Worm (Caenorhabditis elegans) whole organism, young adult: ENCODE measurements around the gene Y61A9LA.12.

Source experiments
- B0261.1 ChIP-seq: sonication (generic microtip); optimal IDR thresholded peaks from 2 replicates; lab custom pipeline; 2016; ENCODE audit warnings: mild to moderate bottlenecking, missing genetic modification characterization, moderate library complexity, missing compliant biosample characterization
- B0336.3 ChIP-seq: fragments of 200-800 bp; sonication (Bioruptor generic); IDR thresholded peaks from 2 replicates; pipeline ENCODE4 v1.3.6; 2022; ENCODE audit warnings: missing genetic modification characterization, missing compliant biosample characterization
- F57A8.1 ChIP-seq: fragments of 200-800 bp; sonication (Bioruptor generic); optimal IDR thresholded peaks from 2 replicates; lab custom pipeline; 2018; ENCODE audit warnings: mild to moderate bottlenecking, missing genetic modification characterization, moderate library complexity, missing compliant biosample characterization
- Y67H2A.10 ChIP-seq: fragments of 200-800 bp; sonication (Bioruptor generic); conservative IDR thresholded peaks from 2 replicates; pipeline ENCODE4 v1.3.6; 2022; ENCODE audit warnings: missing genetic modification reagents, missing genetic modification characterization, missing compliant biosample characterization
- athp-1 ChIP-seq: sonication (generic microtip); optimal IDR thresholded peaks from 2 replicates; lab custom pipeline; 2017; ENCODE audit warnings: mild to moderate bottlenecking, missing genetic modification characterization, missing compliant biosample characterization
- attf-3 ChIP-seq: fragments of 200-800 bp; sonication (Bioruptor generic); conservative IDR thresholded peaks from 2 replicates; pipeline ENCODE4 v1.3.6; 2022; ENCODE audit warnings: missing genetic modification reagents, missing genetic modification characterization, missing compliant biosample characterization
- cebp-2 ChIP-seq: fragments of 200-800 bp; sonication (Bioruptor generic); IDR thresholded peaks from 2 replicates; pipeline ENCODE4 v1.3.6; 2022; ENCODE audit warnings: missing genetic modification characterization, missing compliant biosample characterization
- ceh-100 ChIP-seq: fragments of 200-800 bp; sonication (Bioruptor generic); IDR thresholded peaks from 2 replicates; pipeline ENCODE4 v1.3.6; 2022; ENCODE audit warnings: missing genetic modification reagents, missing genetic modification characterization, missing compliant biosample characterization
- ceh-40 ChIP-seq: fragments of 200-800 bp; sonication (Bioruptor generic); IDR thresholded peaks from 2 replicates; pipeline ENCODE4 v1.3.6; 2022; ENCODE audit warnings: missing genetic modification characterization, missing compliant biosample characterization
- ceh-58 ChIP-seq: fragments of 200-800 bp; sonication (Bioruptor generic); IDR thresholded peaks from 2 replicates; pipeline ENCODE4 v1.3.6; 2022; ENCODE audit warnings: missing genetic modification characterization, missing compliant biosample characterization
- ceh-79 ChIP-seq: sonication (generic microtip); optimal IDR thresholded peaks from 2 replicates; lab custom pipeline; 2017; ENCODE audit warnings: mild to moderate bottlenecking, missing genetic modification characterization, missing compliant biosample characterization
- die-1 ChIP-seq: sonication (generic microtip); optimal IDR thresholded peaks from 2 replicates; lab custom pipeline; 2016; ENCODE audit warnings: missing genotype, mild to moderate bottlenecking, missing genetic modification characterization, missing compliant biosample characterization
- egrh-3 ChIP-seq: fragments of 200-800 bp; sonication (Bioruptor generic); IDR thresholded peaks from 2 replicates; pipeline ENCODE4 v1.3.6; 2022; ENCODE audit warnings: missing genetic modification reagents, missing genetic modification characterization, missing compliant biosample characterization
- lin-26 ChIP-seq: fragments of 200-800 bp; sonication (Bioruptor generic); IDR thresholded peaks from 2 replicates; pipeline ENCODE4 v1.3.6; 2022; ENCODE audit warnings: missing genetic modification reagents, missing genetic modification characterization, missing compliant biosample characterization
- lir-1 ChIP-seq: fragments of 200-800 bp; sonication (Bioruptor generic); conservative IDR thresholded peaks from 2 replicates; pipeline ENCODE4 v1.3.6; 2022; ENCODE audit warnings: missing genetic modification reagents, missing genetic modification characterization, missing compliant biosample characterization
- madf-6 ChIP-seq: fragments of 200-800 bp; sonication (Bioruptor generic); IDR thresholded peaks from 2 replicates; pipeline ENCODE4 v1.3.6; 2022; ENCODE audit warnings: missing genetic modification reagents, missing genetic modification characterization, missing compliant biosample characterization
- mcd-1 ChIP-seq: fragments of 200-800 bp; sonication (Bioruptor generic); IDR thresholded peaks from 2 replicates; pipeline ENCODE4 v1.3.6; 2022; ENCODE audit warnings: missing genetic modification reagents, missing genetic modification characterization, missing compliant biosample characterization
- nhr-179 ChIP-seq: sonication (generic microtip); optimal IDR thresholded peaks from 2 replicates; lab custom pipeline; 2016; ENCODE audit warnings: mild to moderate bottlenecking, missing genetic modification characterization, missing compliant biosample characterization
- rcor-1 ChIP-seq: fragments of 200-800 bp; sonication (Bioruptor generic); IDR thresholded peaks from 2 replicates; pipeline ENCODE4 v1.3.6; 2022; ENCODE audit warnings: missing genetic modification reagents, missing genetic modification characterization, missing compliant biosample characterization
- rec-8 ChIP-seq, 2 experiments: sonication (generic microtip); optimal IDR thresholded peaks; 2 replicates each; lab custom pipeline; 2016; ENCODE audit warnings: mild to moderate bottlenecking in 2 of 2, missing genetic modification characterization in 2 of 2, missing genetic modification reagents in 2 of 2, missing genotype in 2 of 2, missing biosample characterization in 1 of 2, missing compliant biosample characterization in 1 of 2, moderate library complexity in 1 of 2
- repo-1 ChIP-seq: sonication (generic microtip); optimal IDR thresholded peaks from 2 replicates; lab custom pipeline; 2017; ENCODE audit warnings: mild to moderate bottlenecking, missing genetic modification characterization, missing compliant biosample characterization
- sea-2 ChIP-seq: fragments of 200-800 bp; sonication (Bioruptor generic); IDR thresholded peaks from 2 replicates; pipeline ENCODE4 v1.3.6; 2022; ENCODE audit warnings: missing genetic modification characterization, missing compliant biosample characterization
- snpc-4 ChIP-seq, 5 experiments: fragments of 150-350 bp in 1 of 5; sonication (generic microtip) in 4 of 5; optimal IDR thresholded peaks; 2 replicates each; lab custom pipeline; 2014 to 2018; ENCODE audit warnings: missing genetic modification characterization in 5 of 5, missing biosample characterization in 3 of 5, antibody characterized with exemption in 2 of 5, mild to moderate bottlenecking in 2 of 5, missing compliant biosample characterization in 2 of 5, missing genotype in 2 of 5, moderate library complexity in 2 of 5, missing genetic modification reagents in 1 of 5
- unc-62 ChIP-seq: fragments of 150-350 bp; optimal IDR thresholded peaks from 2 replicates; lab custom pipeline; 2014; ENCODE audit warnings: missing biosample characterization, missing genetic modification reagents, missing genetic modification characterization
- zfh-2 ChIP-seq: fragments of 200-800 bp; sonication (Bioruptor generic); conservative IDR thresholded peaks from 2 replicates; pipeline ENCODE4 v1.3.6; 2022; ENCODE audit warnings: missing genetic modification reagents, missing genetic modification characterization, missing compliant biosample characterization
- ztf-26 ChIP-seq: sonication (generic microtip); optimal IDR thresholded peaks from 2 replicates; lab custom pipeline; 2017; ENCODE audit warnings: missing genetic modification characterization, missing compliant biosample characterization
- ztf-28 ChIP-seq: fragments of 200-800 bp; sonication (Bioruptor generic); IDR thresholded peaks from 2 replicates; pipeline ENCODE4 v1.3.6; 2022; ENCODE audit warnings: missing genetic modification reagents, missing genetic modification characterization, missing compliant biosample characterization
- ztf-3 ChIP-seq: fragments of 200-800 bp; sonication (Bioruptor generic); optimal IDR thresholded peaks from 2 replicates; lab custom pipeline; 2018; ENCODE audit warnings: mild to moderate bottlenecking, missing genetic modification characterization, missing compliant biosample characterization

Y61A9LA.12 gene

DNA sequence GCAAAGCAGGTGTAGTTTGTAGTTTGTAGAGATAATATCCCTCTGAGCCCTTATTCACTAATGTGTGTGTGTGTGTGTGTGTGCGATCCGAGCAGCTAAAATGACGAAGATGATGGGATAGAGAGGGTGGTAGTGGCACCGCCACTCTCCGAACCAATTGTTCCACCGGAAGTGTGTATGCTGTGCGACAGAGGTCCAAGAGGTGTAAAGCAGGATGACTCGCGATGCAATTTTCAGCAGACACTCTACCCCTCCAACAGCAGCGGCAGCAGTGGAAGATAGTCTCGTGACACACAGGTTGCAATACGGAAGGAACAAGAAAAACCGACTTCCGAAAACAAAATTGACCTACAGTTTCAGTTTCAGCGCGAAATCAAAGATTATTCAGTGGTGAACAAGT is 29.8 kb upstream of the Y61A9LA.12 start:
- no peak for TF ChIP-seq Y67H2A.10 (GFP tag; lab: Robert Waterston, UW)
- TF ChIP-seq B0336.3 = no peak
- no peak for TF ChIP-seq attf-3 (GFP tag; lab: Robert Waterston, UW)
- TF ChIP-seq cebp-2 (GFP tag; lab: Robert Waterston, UW) = 0 out of 2 replicates have a peak, but pooled peaks have one; percentile 24
- TF ChIP-seq nhr-179 = no peak

DNA sequence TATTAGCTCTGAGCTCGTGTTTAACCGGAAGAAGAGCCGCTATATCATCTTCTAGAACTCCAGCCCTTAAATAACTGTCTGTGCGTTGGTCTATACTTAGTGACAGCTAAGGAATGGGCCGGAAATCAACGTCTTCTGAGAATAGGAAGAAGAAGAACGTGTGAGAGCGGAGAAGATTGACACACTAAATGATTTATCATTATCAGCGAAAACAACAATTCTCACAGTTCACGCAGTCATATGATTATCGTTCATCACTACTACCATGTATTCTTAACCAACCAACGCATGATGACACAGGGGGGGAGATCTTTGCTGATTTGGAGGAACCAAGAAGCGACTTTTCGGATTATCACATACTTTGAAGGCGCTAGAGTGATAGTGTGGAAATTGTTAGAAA is 29.3 kb upstream of the Y61A9LA.12 start:
- TF ChIP-seq ceh-40 (GFP tag; lab: Robert Waterston, UW) (no peak), ztf-3 (GFP tag; lab: Kevin White, UChicago) (no peak), ztf-28 (GFP tag; lab: Robert Waterston, UW) (no peak), nhr-179 (no peak), rcor-1 (GFP tag; lab: Robert Waterston, UW) (no peak), ceh-79 (tag; lab: Kevin White, UChicago) (no peak), madf-6 (GFP tag; lab: Robert Waterston, UW) (0 out of 2 replicates have a peak, but pooled peaks have one; percentile 8)

DNA sequence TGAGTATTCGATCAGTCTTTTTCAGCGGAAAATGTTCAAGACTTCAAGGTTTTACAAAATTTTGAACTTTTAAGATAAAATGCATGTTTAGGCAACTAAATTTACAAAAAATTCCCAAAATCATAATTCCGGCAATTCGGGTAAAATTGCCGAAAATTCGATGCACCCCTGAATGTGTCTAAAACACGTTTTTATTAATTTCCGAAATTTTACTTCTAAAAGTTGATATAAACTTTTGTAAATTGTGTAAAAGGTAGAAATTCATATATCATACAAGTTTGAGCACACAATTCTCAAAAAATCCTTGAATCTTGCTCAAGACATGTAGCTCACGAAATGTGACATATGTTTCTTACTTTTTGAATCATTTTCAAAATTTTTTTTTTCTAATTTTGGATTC is 28.6 kb upstream of the Y61A9LA.12 start:
- TF ChIP-seq F57A8.1 (GFP tag; lab: Kevin White, UChicago) (no peak), repo-1 (tag; lab: Kevin White, UChicago) (no peak), egrh-3 (GFP tag; lab: Robert Waterston, UW) (no peak), sea-2 (GFP tag; lab: Robert Waterston, UW) (no peak), lir-1 (GFP tag; lab: Robert Waterston, UW) (no peak), B0261.1 (tag; lab: Kevin White, UChicago) (no peak), athp-1 (tag; lab: Kevin White, UChicago) (no peak)

DNA sequence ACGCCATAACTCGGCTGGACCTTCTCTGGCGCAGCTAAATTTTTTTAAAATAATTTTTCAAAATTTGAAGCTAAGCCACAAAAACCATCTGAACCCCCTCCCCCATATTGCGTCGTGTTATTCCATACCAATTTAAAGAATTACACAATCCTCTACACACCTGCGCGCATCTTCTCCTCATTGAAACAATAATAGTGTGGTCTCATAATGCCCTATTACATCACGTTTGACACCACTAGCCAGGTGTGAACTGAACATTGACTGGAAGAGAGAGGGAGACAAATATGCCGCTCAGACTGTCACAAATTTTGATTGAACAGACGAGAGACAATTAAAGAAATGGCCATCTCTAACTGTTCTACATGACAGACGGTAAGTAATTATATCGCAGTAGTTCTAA is 28.2 kb upstream of the Y61A9LA.12 start:
- TF ChIP-seq B0336.3 (no peak), ztf-26 (tag; lab: Kevin White, UChicago) (no peak), ceh-100 (no peak), unc-62 (peak; percentile 70), snpc-4 (GFP tag; optimal IDR thresholded peaks at IDR 0.05; lab: Kevin White, UChicago) (no peak), snpc-4 (tag; optimal IDR thresholded peaks at IDR 0.05; lab: Kevin White, UChicago) (no peak)

DNA sequence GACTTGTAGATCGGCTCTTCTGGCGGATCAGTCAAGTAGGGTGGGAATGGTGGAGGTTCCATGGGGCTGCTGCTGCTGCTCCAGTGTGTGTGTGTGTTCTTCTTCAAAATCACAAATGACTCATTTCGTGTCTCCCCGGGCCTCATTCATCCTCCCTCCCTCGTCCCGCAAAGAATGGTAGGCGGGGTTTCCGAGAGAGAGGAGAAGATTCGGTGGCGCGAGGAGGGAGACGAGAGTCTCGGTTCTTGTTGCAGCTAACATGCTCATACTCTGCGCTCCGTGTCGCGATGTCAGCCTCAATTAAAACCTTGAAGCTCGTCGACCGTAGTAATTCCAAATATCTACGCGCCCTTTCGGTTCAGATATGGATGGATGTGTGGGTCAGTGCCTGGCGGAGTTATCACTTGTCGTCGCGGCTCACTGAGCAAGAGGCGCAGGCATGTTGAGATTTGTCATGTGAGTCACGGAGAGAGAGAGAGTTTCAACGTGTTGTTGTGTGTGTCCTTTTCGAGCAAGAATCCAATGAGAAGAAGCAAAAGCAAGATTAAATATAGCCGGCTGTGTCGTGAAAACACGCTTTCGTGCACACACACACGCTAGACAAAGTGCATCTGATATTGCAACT is 26.8 kb upstream of the Y61A9LA.12 start:
- TF ChIP-seq mcd-1 (GFP tag; lab: Robert Waterston, UW) (0 out of 2 replicates have a peak, but pooled peaks have one; percentile 10), rec-8 (tag; optimal IDR thresholded peaks at IDR 0.05; lab: Kevin White, UChicago) (no peak), zfh-2 (peak; percentile 86), ceh-58 (GFP tag; lab: Robert Waterston, UW) (0 out of 2 replicates have a peak, but pooled peaks have one; percentile 16), die-1 (tag; lab: Kevin White, UChicago) (peak; percentile 5)
- TF ChIP-seq, all 124 proteins: peak for 4

DNA sequence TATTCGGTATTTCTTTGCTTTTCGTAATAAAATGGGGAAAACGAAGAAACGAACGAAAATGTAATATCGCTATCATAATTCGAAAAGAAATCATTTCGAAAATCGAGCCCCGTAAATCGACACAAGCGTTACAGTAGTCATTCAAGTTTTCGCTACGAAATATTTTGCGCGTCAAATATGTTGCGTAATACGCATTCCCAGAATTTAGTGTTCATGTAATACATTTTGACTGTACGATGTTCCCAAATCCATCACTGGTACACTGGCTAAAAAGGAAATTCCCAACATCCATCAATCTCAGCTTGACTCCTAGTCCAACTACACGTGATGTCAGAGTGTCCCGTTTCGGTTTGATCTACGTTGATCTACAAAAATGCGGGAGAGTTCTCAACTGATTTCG is 25.7 kb upstream of the Y61A9LA.12 start:
- TF ChIP-seq unc-62 (no peak), lin-26 (GFP tag; lab: Robert Waterston, UW) (0 out of 2 replicates have a peak, but pooled peaks have one; percentile 16)
